Worm (Caenorhabditis elegans) whole organism, midembryonic: ENCODE measurements around the gene ipmk-1.
"Not testable (repeated sequence)": the region's sequence is repeated elsewhere in the genome, so short reads cannot be mapped to it uniquely, and the experiment has no call there.

ENCODE experiments used
- T22C8.4 ChIP-seq: fragments of 200-800 bp; sonication (Bioruptor generic); IDR thresholded peaks from 2 replicates; pipeline ENCODE4 v1.3.6; 2022; ENCODE audit warnings: missing genetic modification characterization, missing compliant biosample characterization
- cog-1 ChIP-seq: sonication (generic microtip); optimal IDR thresholded peaks from 2 replicates; lab custom pipeline; 2016; ENCODE audit warnings: missing genetic modification characterization, missing compliant biosample characterization
- flt-1 ChIP-seq: fragments of 200-800 bp; sonication (Bioruptor generic); IDR thresholded peaks from 2 replicates; pipeline ENCODE4 v1.3.6; 2022; ENCODE audit warnings: missing genetic modification characterization, missing compliant biosample characterization
- klf-2 ChIP-seq: fragments of 200-800 bp; sonication (Bioruptor generic); conservative IDR thresholded peaks from 2 replicates; pipeline ENCODE4 v1.3.6; 2022; ENCODE audit warnings: missing genetic modification reagents, missing genetic modification characterization, missing compliant biosample characterization
- med-1 ChIP-seq: sonication (generic microtip); optimal IDR thresholded peaks from 2 replicates; lab custom pipeline; 2017; ENCODE audit warnings: missing genetic modification characterization, mild to moderate bottlenecking, missing compliant biosample characterization, antibody characterized with exemption, missing genetic modification reagents; ENCODE audit not compliant: insufficient read depth
- ref-1 ChIP-seq: fragments of 200-800 bp; sonication (Bioruptor generic); conservative IDR thresholded peaks from 2 replicates; pipeline ENCODE4 v1.3.6; 2022; ENCODE audit warnings: missing genetic modification reagents, missing genetic modification characterization, missing compliant biosample characterization
- tab-1 ChIP-seq: fragments of 200-800 bp; sonication (Bioruptor generic); IDR thresholded peaks from 2 replicates; pipeline ENCODE4 v1.3.6; 2022; ENCODE audit warnings: missing genetic modification characterization, missing compliant biosample characterization
- ztf-23 ChIP-seq: fragments of 200-800 bp; sonication (Bioruptor generic); IDR thresholded peaks from 2 replicates; pipeline ENCODE4 v1.3.6; 2022; ENCODE audit warnings: missing genetic modification reagents, missing genetic modification characterization, missing compliant biosample characterization
- ztf-29 ChIP-seq: fragments of 200-800 bp; sonication (Bioruptor generic); IDR thresholded peaks from 2 replicates; pipeline ENCODE4 v1.3.6; 2022; ENCODE audit warnings: missing genetic modification reagents, missing genetic modification characterization, missing compliant biosample characterization

The ipmk-1 gene

DNA sequence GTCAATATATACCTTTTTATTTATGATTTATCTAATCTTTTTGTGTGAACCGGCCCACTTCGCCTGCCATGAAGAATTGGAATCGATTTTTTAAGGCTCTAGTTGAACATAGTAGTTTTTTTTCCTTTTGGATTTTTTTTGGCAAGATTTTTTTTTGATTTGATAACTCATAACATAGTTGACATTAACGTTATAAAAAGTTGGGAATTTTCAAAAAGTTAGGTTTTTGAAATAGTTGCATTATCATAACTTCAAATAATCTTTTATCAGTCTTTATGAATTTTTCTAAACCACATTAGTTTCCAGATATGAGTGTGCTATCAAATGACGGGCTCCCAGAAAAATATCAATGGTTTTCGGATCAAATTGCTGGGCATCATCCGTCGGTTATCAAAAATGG, at the start of gene ipmk-1:
Gene ipmk-1 (plus strand): TSS at position 301 of the 400 bp plus-strand sequence.
- TF ChIP-seq flt-1 (GFP tag; lab: Robert Waterston, UW): no peak
- TF ChIP-seq ztf-23 (GFP tag; lab: Robert Waterston, UW): no peak
- no peak for TF ChIP-seq med-1 (GFP tag; lab: Kevin White, UChicago)
- no peak for TF ChIP-seq T22C8.4 (GFP tag; lab: Robert Waterston, UW)
- no peak for TF ChIP-seq tab-1 (GFP tag; lab: Robert Waterston, UW)
- TF ChIP-seq cog-1: no peak
- no peak for TF ChIP-seq ztf-29 (GFP tag; lab: Robert Waterston, UW)
- TF ChIP-seq ref-1: no peak

DNA sequence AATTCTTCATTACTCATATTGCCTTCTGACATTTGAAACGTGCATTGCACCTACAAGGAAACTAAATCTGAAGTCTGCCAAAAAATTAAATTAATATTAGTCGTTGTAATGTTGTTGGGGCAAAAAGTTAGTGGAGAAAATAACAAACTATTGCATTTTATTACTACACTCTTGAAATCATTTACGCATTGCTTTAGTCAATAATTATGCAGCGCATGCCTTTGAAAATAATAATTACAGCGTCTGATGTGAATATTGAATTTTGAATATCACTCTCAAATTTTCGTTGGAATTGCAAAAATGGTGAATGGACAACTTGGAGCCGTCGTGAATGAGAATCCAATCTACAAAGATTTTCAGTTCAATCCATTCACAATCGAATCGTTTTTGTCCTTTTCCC, 49.7 kb upstream of the ipmk-1 start, which contains the start of gene sru-19:
Gene sru-19 (plus strand): TSS at position 301 of the 400 bp plus-strand sequence.
- TF ChIP-seq ref-1 (no peak), ztf-29 (GFP tag; lab: Robert Waterston, UW) (no peak), cog-1 (no peak), klf-2 (GFP tag; lab: Robert Waterston, UW) (no peak), T22C8.4 (GFP tag; lab: Robert Waterston, UW) (no peak), tab-1 (GFP tag; lab: Robert Waterston, UW) (no peak), flt-1 (GFP tag; lab: Robert Waterston, UW) (no peak), ztf-23 (GFP tag; lab: Robert Waterston, UW) (no peak), med-1 (GFP tag; lab: Kevin White, UChicago) (no peak)

DNA sequence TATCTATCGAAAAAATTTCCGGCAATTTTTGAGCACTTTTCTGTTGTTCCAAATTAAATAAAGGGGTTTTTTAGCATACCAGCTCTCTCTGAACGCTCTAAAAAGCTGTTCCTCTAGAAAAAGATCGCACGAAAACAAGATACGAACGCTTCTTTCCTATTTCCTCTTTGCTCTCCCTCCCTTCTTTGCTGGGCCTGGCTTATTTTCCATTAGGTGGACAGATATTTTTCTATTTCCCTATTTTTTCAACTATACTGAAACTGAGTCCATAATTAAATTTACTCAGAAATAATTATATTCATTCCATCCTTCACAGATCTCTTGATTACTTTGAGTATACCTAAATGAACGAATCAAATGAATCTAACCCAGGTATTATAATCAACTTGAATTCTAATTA, 46.0 kb upstream of the ipmk-1 start, which contains the start of gene sru-18:
Gene sru-18 (plus strand): TSS at position 301 of the 400 bp plus-strand sequence.
- TF ChIP-seq flt-1 (GFP tag; lab: Robert Waterston, UW) (no peak), ztf-23 (GFP tag; lab: Robert Waterston, UW) (no peak), klf-2 (GFP tag; lab: Robert Waterston, UW) (no peak), cog-1 (no peak), tab-1 (GFP tag; lab: Robert Waterston, UW) (no peak), T22C8.4 (GFP tag; lab: Robert Waterston, UW) (no peak), ref-1 (no peak), ztf-29 (GFP tag; lab: Robert Waterston, UW) (no peak), med-1 (GFP tag; lab: Kevin White, UChicago) (no peak)

DNA sequence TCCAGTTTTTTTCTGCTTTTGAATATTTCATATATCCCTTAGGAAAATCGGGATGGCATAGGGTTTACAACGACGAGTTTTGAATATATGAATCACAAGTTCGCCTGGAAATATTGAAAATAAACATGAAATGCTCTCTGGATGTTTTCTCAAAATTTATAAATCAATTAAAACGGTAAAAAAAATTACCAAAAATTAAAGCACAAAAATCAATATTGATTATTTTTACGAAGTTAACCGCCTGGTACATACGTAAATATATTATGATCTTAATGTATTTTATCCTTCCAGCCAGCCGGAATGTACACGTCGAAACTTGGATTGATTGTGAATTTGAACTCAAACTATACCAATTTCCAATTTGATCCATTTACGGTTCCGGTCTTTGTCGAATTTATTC, 42.5 kb upstream of the ipmk-1 start, which contains the start of gene sru-17:
Gene sru-17 (plus strand): TSS at position 301 of the 400 bp plus-strand sequence.
- not testable (repeated sequence) for TF ChIP-seq med-1 (GFP tag; lab: Kevin White, UChicago); klf-2 (GFP tag; lab: Robert Waterston, UW); ref-1

DNA sequence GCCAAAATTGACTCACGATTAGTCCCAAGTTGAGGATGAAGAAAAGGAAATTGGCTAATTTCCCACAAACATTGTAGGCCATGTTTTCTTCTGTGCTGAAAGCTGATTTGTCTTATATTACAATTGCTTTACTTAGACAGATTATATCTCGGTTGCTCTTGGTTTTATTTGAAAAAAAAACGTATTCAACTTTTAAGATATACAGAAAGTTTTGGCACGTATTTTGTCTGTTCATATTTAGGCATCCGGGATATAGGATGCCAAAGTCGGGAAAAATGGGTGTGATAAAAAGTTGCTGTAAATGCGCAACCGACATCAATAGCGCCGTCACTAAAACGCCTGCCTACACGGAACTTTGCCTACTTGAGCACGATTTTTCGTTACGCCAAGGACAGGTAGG, 27.8 kb upstream of the ipmk-1 start, which contains the start of gene tsp-4:
Gene tsp-4 (minus strand): TSS at position 101 of the 400 bp plus-strand sequence.
- TF ChIP-seq T22C8.4 (GFP tag; lab: Robert Waterston, UW) (no peak), ztf-29 (GFP tag; lab: Robert Waterston, UW) (no peak), ref-1 (no peak), flt-1 (GFP tag; lab: Robert Waterston, UW) (no peak), cog-1 (no peak), med-1 (GFP tag; lab: Kevin White, UChicago) (no peak), klf-2 (GFP tag; lab: Robert Waterston, UW) (no peak), ztf-23 (GFP tag; lab: Robert Waterston, UW) (no peak), tab-1 (GFP tag; lab: Robert Waterston, UW) (no peak)

DNA sequence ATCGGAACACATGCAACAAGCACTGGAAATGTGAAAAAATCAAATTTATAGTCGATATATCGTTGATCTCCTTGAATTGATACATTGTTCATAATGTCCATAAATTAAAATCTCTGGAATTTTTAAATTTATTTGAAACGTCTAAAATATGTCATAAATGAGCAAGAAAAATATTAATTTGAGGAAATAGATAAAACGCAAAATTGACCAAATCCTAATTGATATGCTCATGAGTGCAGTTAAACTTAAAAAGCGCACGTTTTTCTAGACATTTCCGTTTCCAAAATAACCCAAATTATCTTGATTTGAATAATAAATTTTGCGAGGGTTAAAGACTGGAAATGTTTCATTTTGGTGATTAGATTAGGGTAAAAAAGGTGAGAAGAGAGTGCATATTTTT, 25.4 kb upstream of the ipmk-1 start, which contains the start of gene sru-13:
Gene sru-13 (minus strand): TSS at position 101 of the 400 bp plus-strand sequence.
- TF ChIP-seq med-1 (GFP tag; lab: Kevin White, UChicago) (no peak), klf-2 (GFP tag; lab: Robert Waterston, UW) (no peak), flt-1 (GFP tag; lab: Robert Waterston, UW) (no peak), cog-1 (no peak), ref-1 (no peak), tab-1 (GFP tag; lab: Robert Waterston, UW) (no peak), ztf-23 (GFP tag; lab: Robert Waterston, UW) (no peak), ztf-29 (GFP tag; lab: Robert Waterston, UW) (no peak), T22C8.4 (GFP tag; lab: Robert Waterston, UW) (no peak)

- TF ChIP-seq cog-1: no peak
- TF ChIP-seq ztf-23 (GFP tag; lab: Robert Waterston, UW): no peak
- no peak for TF ChIP-seq flt-1 (GFP tag; lab: Robert Waterston, UW)
- no peak for TF ChIP-seq tab-1 (GFP tag; lab: Robert Waterston, UW)
- no peak for TF ChIP-seq ref-1
- TF ChIP-seq med-1 (GFP tag; lab: Kevin White, UChicago): no peak
- TF ChIP-seq T22C8.4 (GFP tag; lab: Robert Waterston, UW): no peak
- no peak for TF ChIP-seq ztf-29 (GFP tag; lab: Robert Waterston, UW)
- TF ChIP-seq klf-2 (GFP tag; lab: Robert Waterston, UW): no peak
These were observed 22.5 kb upstream of the ipmk-1 start, which contains the start of gene eak-4 for ce11 chrIV:12525409-12525808. Gene eak-4, minus strand, starts transcription at chrIV:12525509.

ce11 chrIV:12527217-12527616, 20.7 kb upstream of the ipmk-1 start, which contains the start of gene F53B2.8:
Gene F53B2.8, minus strand, starts transcription at chrIV:12527396.
- TF ChIP-seq cog-1: no peak
- TF ChIP-seq ref-1: no peak
- no peak for TF ChIP-seq klf-2 (GFP tag; lab: Robert Waterston, UW)
- TF ChIP-seq ztf-23 (GFP tag; lab: Robert Waterston, UW): no peak

- TF ChIP-seq ztf-29 (GFP tag; lab: Robert Waterston, UW) (no peak), klf-2 (GFP tag; lab: Robert Waterston, UW) (no peak), T22C8.4 (GFP tag; lab: Robert Waterston, UW) (no peak), ref-1 (no peak), cog-1 (no peak), ztf-23 (GFP tag; lab: Robert Waterston, UW) (no peak), tab-1 (GFP tag; lab: Robert Waterston, UW) (no peak), med-1 (GFP tag; lab: Kevin White, UChicago) (no peak), flt-1 (GFP tag; lab: Robert Waterston, UW) (no peak)
These were observed 16.9 kb upstream of the ipmk-1 start, which contains the start of gene F53B2.5 for ce11 chrIV:12531047-12531446. Gene F53B2.5, minus strand, starts transcription at chrIV:12531147.
